Worm (Caenorhabditis elegans) whole organism, L2 larva: ENCODE data around the gene F35D11.4.

Experiments used
- R02D3.7 ChIP-seq: fragments of 150-350 bp; optimal IDR thresholded peaks from 2 replicates; lab custom pipeline; 2014; ENCODE audit warnings: missing biosample characterization, missing genetic modification characterization
- Y55F3AM.14 ChIP-seq: fragments of 200-800 bp; sonication (Bioruptor generic); optimal IDR thresholded peaks from 2 replicates; lab custom pipeline; 2018; ENCODE audit warnings: mild to moderate bottlenecking, missing genetic modification characterization, missing compliant biosample characterization
- alr-1 ChIP-seq: fragments of 150-350 bp; optimal IDR thresholded peaks from 2 replicates; lab custom pipeline; 2014; ENCODE audit warnings: missing biosample characterization, missing genetic modification characterization
- ama-1 ChIP-seq: fragments of 150-350 bp; optimal IDR thresholded peaks from 2 replicates; lab custom pipeline; 2018; ENCODE audit warnings: inconsistent platforms
- blmp-1 ChIP-seq: sonication (generic microtip); optimal IDR thresholded peaks from 2 replicates; lab custom pipeline; 2017; ENCODE audit warnings: missing genetic modification characterization, mild to moderate bottlenecking, missing compliant biosample characterization, antibody characterized with exemption, moderate library complexity; ENCODE audit not compliant: insufficient read depth
- elt-3 ChIP-seq: sonication (generic microtip); optimal IDR thresholded peaks from 2 replicates; lab custom pipeline; 2017; ENCODE audit warnings: missing biosample characterization, missing genetic modification characterization
- fos-1 ChIP-seq: fragments of 150-350 bp; optimal IDR thresholded peaks from 2 replicates; lab custom pipeline; 2014; ENCODE audit warnings: missing biosample characterization, missing genetic modification characterization
- lin-39 ChIP-seq: fragments of 150-350 bp; optimal IDR thresholded peaks from 2 replicates; lab custom pipeline; 2014; ENCODE audit warnings: missing biosample characterization, missing genetic modification reagents, missing genetic modification characterization
- snpc-4 ChIP-seq: fragments of 150-350 bp; optimal IDR thresholded peaks from 2 replicates; lab custom pipeline; 2014; ENCODE audit warnings: missing biosample characterization, missing genetic modification characterization
- zag-1 ChIP-seq: fragments of 150-350 bp; optimal IDR thresholded peaks from 2 replicates; lab custom pipeline; 2014; ENCODE audit warnings: missing biosample characterization, missing genetic modification characterization

ce11 chrII:4566237-4566636 is 37.0 kb upstream of the F35D11.4 start:
- no peak for TF ChIP-seq alr-1 (tag; lab: Kevin White, UChicago)
- TF ChIP-seq zag-1 = no peak
- no peak for TF ChIP-seq blmp-1 (tag; lab: Kevin White, UChicago)
- no peak for TF ChIP-seq Y55F3AM.14
- TF ChIP-seq R02D3.7 (tag; lab: Kevin White, UChicago) = no peak
- TF ChIP-seq lin-39 = no peak
- TF ChIP-seq snpc-4 (tag; lab: Kevin White, UChicago) = no peak
- no peak for TF ChIP-seq elt-3 (tag; lab: Kevin White, UChicago)
- no peak for TF ChIP-seq ama-1 (lab: Kevin White, UChicago)
- TF ChIP-seq fos-1 = no peak
